Fruit fly (Drosophila melanogaster) whole organism, embryonic: Measurements from ENCODE around the gene Rtca.

Experiments
- Abd-B ChIP-seq: fragments of 200-800 bp; sonication (Bioruptor generic); optimal IDR thresholded peaks from 2 replicates; lab custom pipeline; 2018; ENCODE audit warnings: missing biosample characterization, mild to moderate bottlenecking, missing genetic modification characterization, moderate library complexity
- Awh ChIP-seq: fragments of 200-800 bp; sonication (Bioruptor generic); IDR thresholded peaks from 2 replicates; pipeline ENCODE4, ENCODE4 v1.3.6; 2022; ENCODE audit warnings: missing biosample characterization, missing genetic modification characterization
- CG10209 ChIP-seq: fragments of 200-800 bp; sonication (Bioruptor generic); optimal IDR thresholded peaks from 3 replicates; lab custom pipeline; 2017; ENCODE audit warnings: missing biosample characterization, mild to moderate bottlenecking, missing genetic modification characterization, missing genetic modification reagents
- CG10274 ChIP-seq: fragments of 200-800 bp; sonication (Bioruptor generic); optimal IDR thresholded peaks from 3 replicates; lab custom pipeline; 2017; ENCODE audit warnings: missing biosample characterization, mild to moderate bottlenecking, missing genetic modification characterization
- CG12219 ChIP-seq: fragments of 200-800 bp; sonication (Bioruptor generic); optimal IDR thresholded peaks from 3 replicates; lab custom pipeline; 2018; ENCODE audit warnings: missing biosample characterization, mild to moderate bottlenecking, missing genetic modification characterization
- CG12299 ChIP-seq: fragments of 200-800 bp; sonication (Bioruptor generic); optimal IDR thresholded peaks from 2 replicates; lab custom pipeline; 2018; ENCODE audit warnings: missing biosample characterization, mild to moderate bottlenecking, missing genetic modification characterization
- CG13123 ChIP-seq: fragments of 200-800 bp; sonication (Bioruptor generic); optimal IDR thresholded peaks from 2 replicates; lab custom pipeline; 2016; ENCODE audit warnings: missing biosample characterization, missing genetic modification characterization
- CG13296 ChIP-seq: fragments of 200-800 bp; sonication (Bioruptor generic); optimal IDR thresholded peaks from 3 replicates; lab custom pipeline; 2018; ENCODE audit warnings: missing biosample characterization, mild to moderate bottlenecking, missing genetic modification characterization
- CG14050 ChIP-seq: fragments of 200-800 bp; sonication (Bioruptor generic); IDR thresholded peaks from 3 replicates; pipeline ENCODE4 v1.3.6; 2022; ENCODE audit warnings: missing biosample characterization, missing genetic modification characterization
- CG14965 ChIP-seq: fragments of 200-800 bp; sonication (Bioruptor generic); optimal IDR thresholded peaks from 2 replicates; lab custom pipeline; 2016; ENCODE audit warnings: missing biosample characterization, missing genetic modification characterization, borderline replicate concordance
- CG15269 ChIP-seq: fragments of 200-800 bp; sonication (Bioruptor generic); optimal IDR thresholded peaks from 2 replicates; lab custom pipeline; 2018; ENCODE audit warnings: missing biosample characterization, mild to moderate bottlenecking, missing genetic modification characterization, moderate library complexity
- CG17361 ChIP-seq: fragments of 200-800 bp; sonication (Bioruptor generic); IDR thresholded peaks from 3 replicates; pipeline ENCODE4 v1.3.6; 2022; ENCODE audit warnings: missing biosample characterization, missing genetic modification characterization
- CG18262 ChIP-seq: fragments of 200-800 bp; optimal IDR thresholded peaks from 3 replicates; lab custom pipeline; 2019; ENCODE audit warnings: missing biosample characterization, mild to moderate bottlenecking, missing genetic modification characterization, moderate library complexity
- CG18599 ChIP-seq: fragments of 200-800 bp; sonication (Bioruptor generic); optimal IDR thresholded peaks from 3 replicates; lab custom pipeline; 2017; ENCODE audit warnings: missing biosample characterization, missing genetic modification characterization, mild to moderate bottlenecking, moderate library complexity, missing genetic modification reagents
- CG2120 ChIP-seq: fragments of 200-800 bp; sonication (Bioruptor generic); optimal IDR thresholded peaks from 3 replicates; lab custom pipeline; 2016; ENCODE audit warnings: missing biosample characterization, missing genetic modification characterization
- CG5953 ChIP-seq: fragments of 200-800 bp; sonication (Bioruptor generic); IDR thresholded peaks from 2 replicates; pipeline ENCODE4 v1.3.6; 2022; ENCODE audit warnings: missing biosample characterization, missing genetic modification characterization
- CG6272 ChIP-seq: fragments of 200-800 bp; sonication (Bioruptor generic); IDR thresholded peaks from 2 replicates; pipeline ENCODE4 v1.3.6; 2022; ENCODE audit warnings: missing biosample characterization, missing genetic modification characterization
- CG7357 ChIP-seq: fragments of 200-800 bp; sonication (Bioruptor generic); IDR thresholded peaks from 3 replicates; pipeline ENCODE4 v1.3.6; 2022; ENCODE audit warnings: missing biosample characterization, missing genetic modification characterization
- CG7963 ChIP-seq: fragments of 200-800 bp; sonication (Bioruptor generic); IDR thresholded peaks from 3 replicates; pipeline ENCODE4 v1.3.6; 2022; ENCODE audit warnings: missing biosample characterization, missing genetic modification characterization; ENCODE audit not compliant: partially characterized antibody
- CG9797 ChIP-seq: fragments of 200-800 bp; sonication (Bioruptor generic); optimal IDR thresholded peaks from 3 replicates; lab custom pipeline; 2018; ENCODE audit warnings: missing biosample characterization, mild to moderate bottlenecking, missing genetic modification characterization
- CG9876 ChIP-seq: fragments of 200-800 bp; sonication (Bioruptor generic); optimal IDR thresholded peaks from 2 replicates; lab custom pipeline; 2016; ENCODE audit warnings: missing biosample characterization, missing genetic modification characterization
- CHES-1-like ChIP-seq: fragments of 200-800 bp; sonication (Bioruptor generic); optimal IDR thresholded peaks from 2 replicates; lab custom pipeline; 2016; ENCODE audit warnings: missing biosample characterization, missing genetic modification characterization
- CTCF ChIP-seq: fragments of 200-800 bp; sonication (Bioruptor generic); optimal IDR thresholded peaks from 2 replicates; lab custom pipeline; 2017; ENCODE audit warnings: missing biosample characterization, mild to moderate bottlenecking, missing genetic modification characterization, moderate library complexity
- D19A ChIP-seq: fragments of 200-800 bp; optimal IDR thresholded peaks from 3 replicates; lab custom pipeline; 2019; ENCODE audit warnings: missing biosample characterization, mild to moderate bottlenecking, missing genetic modification characterization, moderate library complexity
- Dad ChIP-seq: fragments of 200-800 bp; sonication (Bioruptor generic); optimal IDR thresholded peaks from 3 replicates; lab custom pipeline; 2016; ENCODE audit warnings: missing biosample characterization, missing genetic modification characterization
- ERR ChIP-seq: fragments of 200-800 bp; sonication (Bioruptor generic); optimal IDR thresholded peaks from 2 replicates; lab custom pipeline; 2016; ENCODE audit warnings: missing biosample characterization, missing genetic modification characterization
- Fer3 ChIP-seq: fragments of 200-800 bp; sonication (Bioruptor generic); optimal IDR thresholded peaks from 2 replicates; lab custom pipeline; 2018; ENCODE audit warnings: missing biosample characterization, mild to moderate bottlenecking, missing genetic modification characterization, moderate library complexity
- H2.0 ChIP-seq: fragments of 200-800 bp; sonication (Bioruptor generic); IDR thresholded peaks from 2 replicates; pipeline ENCODE4 v1.3.6; 2022; ENCODE audit warnings: missing biosample characterization, missing genetic modification characterization
- Meics ChIP-seq: fragments of 200-800 bp; sonication (Bioruptor generic); optimal IDR thresholded peaks from 2 replicates; lab custom pipeline; 2017; ENCODE audit warnings: missing biosample characterization, mild to moderate bottlenecking, missing genetic modification characterization
- Nf-YC ChIP-seq: fragments of 200-800 bp; optimal IDR thresholded peaks from 3 replicates; lab custom pipeline; 2019; ENCODE audit warnings: missing biosample characterization, mild to moderate bottlenecking, missing genetic modification characterization, moderate library complexity
- Rx ChIP-seq: fragments of 200-800 bp; sonication (Bioruptor generic); IDR thresholded peaks from 2 replicates; pipeline ENCODE4 v1.3.6; 2022; ENCODE audit warnings: missing biosample characterization, missing genetic modification characterization
- Usf ChIP-seq: fragments of 200-800 bp; sonication (Bioruptor generic); optimal IDR thresholded peaks from 2 replicates; lab custom pipeline; 2017; ENCODE audit warnings: missing genotype, missing biosample characterization, missing genetic modification characterization
- ab ChIP-seq: fragments of 200-800 bp; sonication (Bioruptor generic); optimal IDR thresholded peaks from 2 replicates; lab custom pipeline; 2016; ENCODE audit warnings: missing biosample characterization, missing genetic modification characterization
- ase ChIP-seq: fragments of 200-800 bp; sonication (Bioruptor generic); IDR thresholded peaks from 3 replicates; pipeline ENCODE4 v1.3.6; 2022; ENCODE audit warnings: missing biosample characterization, missing genetic modification characterization
- dmrt11E ChIP-seq: fragments of 200-800 bp; sonication (Bioruptor generic); optimal IDR thresholded peaks from 3 replicates; lab custom pipeline; 2018; ENCODE audit warnings: missing biosample characterization, mild to moderate bottlenecking, missing genetic modification characterization, moderate library complexity
- dpn ChIP-seq, 2 experiments: fragments of 200-800 bp; sonication (Bioruptor generic); optimal IDR thresholded peaks; 3 replicates each; lab custom pipeline; 2016; ENCODE audit warnings: missing biosample characterization in 2 of 2, missing genetic modification characterization in 2 of 2
- dysf ChIP-seq: fragments of 200-800 bp; sonication (Bioruptor generic); IDR thresholded peaks from 3 replicates; pipeline ENCODE4 v1.3.6; 2022; ENCODE audit warnings: missing biosample characterization, missing genetic modification characterization
- eyg ChIP-seq: fragments of 200-800 bp; sonication (Bioruptor generic); optimal IDR thresholded peaks from 3 replicates; lab custom pipeline; 2016; ENCODE audit warnings: missing biosample characterization, missing genetic modification characterization
- gem ChIP-seq: fragments of 200-800 bp; sonication (Bioruptor generic); optimal IDR thresholded peaks from 2 replicates; lab custom pipeline; 2019; ENCODE audit warnings: missing biosample characterization, mild to moderate bottlenecking, missing genetic modification characterization, moderate library complexity
- gsb-n ChIP-seq: fragments of 200-800 bp; sonication (Bioruptor generic); optimal IDR thresholded peaks from 3 replicates; lab custom pipeline; 2018; ENCODE audit warnings: missing biosample characterization, mild to moderate bottlenecking, missing genetic modification characterization
- ham ChIP-seq: fragments of 200-800 bp; sonication (Bioruptor generic); IDR thresholded peaks from 2 replicates; pipeline ENCODE4 v1.3.6; 2022; ENCODE audit warnings: missing biosample characterization, missing genetic modification characterization
- hb ChIP-seq: fragments of 200-800 bp; sonication (Bioruptor generic); IDR thresholded peaks from 3 replicates; pipeline ENCODE4 v1.3.6; 2022; ENCODE audit warnings: missing biosample characterization, missing genetic modification characterization; ENCODE audit not compliant: partially characterized antibody
- nmo ChIP-seq: fragments of 200-800 bp; sonication (Bioruptor generic); optimal IDR thresholded peaks from 2 replicates; lab custom pipeline; 2018; ENCODE audit warnings: missing biosample characterization, mild to moderate bottlenecking, missing genetic modification characterization, moderate library complexity
- sisA ChIP-seq: fragments of 200-800 bp; sonication (Bioruptor generic); IDR thresholded peaks from 2 replicates; pipeline ENCODE4 v1.3.6; 2022; ENCODE audit warnings: missing biosample characterization, missing genetic modification characterization
- so ChIP-seq: fragments of 200-800 bp; sonication (Bioruptor generic); IDR thresholded peaks from 3 replicates; pipeline ENCODE4 v1.3.6; 2022; ENCODE audit warnings: missing biosample characterization, missing genetic modification characterization
- ssp ChIP-seq: fragments of 200-800 bp; sonication (Bioruptor generic); IDR thresholded peaks from 2 replicates; pipeline ENCODE4 v1.3.6; 2022; ENCODE audit warnings: missing biosample characterization, missing genetic modification characterization
- tin ChIP-seq: fragments of 200-800 bp; sonication (Bioruptor generic); optimal IDR thresholded peaks from 3 replicates; lab custom pipeline; 2016; ENCODE audit warnings: missing biosample characterization, missing genetic modification characterization
- tio ChIP-seq: fragments of 200-800 bp; sonication (Bioruptor generic); optimal IDR thresholded peaks from 2 replicates; lab custom pipeline; 2017; ENCODE audit warnings: missing biosample characterization, missing genetic modification characterization, inconsistent platforms
- ttk ChIP-seq: fragments of 200-800 bp; sonication (Bioruptor generic); IDR thresholded peaks from 2 replicates; pipeline ENCODE4 v2.1.2; 2022; ENCODE audit warnings: missing biosample characterization, missing genetic modification characterization
- zf30C ChIP-seq: fragments of 200-800 bp; sonication (Bioruptor generic); optimal IDR thresholded peaks from 3 replicates; lab custom pipeline; 2018; ENCODE audit warnings: missing biosample characterization, mild to moderate bottlenecking, missing genetic modification characterization

Gene Rtca

dm6 chrX:2123965-2124688 is 51.9 kb downstream of the Rtca start (continued):
- TF ChIP-seq CG15269 (tag; lab: Kevin White, UChicago): peak; percentile 97
- no peak for TF ChIP-seq CG7963
- TF ChIP-seq ase (GFP tag; lab: Robert Waterston, UW): peak; percentile 91
- peak; percentile 15 for TF ChIP-seq CG14965 (GFP tag; lab: Kevin White, UChicago)
- TF ChIP-seq CG10209 (GFP tag; lab: Kevin White, UChicago): peak; percentile 99
- TF ChIP-seq CG13123 (GFP tag; lab: Kevin White, UChicago): peak; percentile 87
- peak; percentile 100 for TF ChIP-seq CG18262 (tag; lab: Kevin White, UChicago)
- TF ChIP-seq CG2120 (GFP tag; lab: Kevin White, UChicago): peak; percentile 86
- peak; percentile 82 for TF ChIP-seq CG10274 (GFP tag; lab: Kevin White, UChicago)
- peak; percentile 99 for TF ChIP-seq dmrt11E
- TF ChIP-seq Nf-YC (tag; lab: Kevin White, UChicago): peak; percentile 89
- TF ChIP-seq Usf (GFP tag; lab: Kevin White, UChicago): peak; percentile 98
- TF ChIP-seq gsb-n (tag; lab: Kevin White, UChicago): peak; percentile 96
- peak; percentile 96 for TF ChIP-seq dysf (GFP tag; lab: Robert Waterston, UW)
- TF ChIP-seq CG9797: no peak
- peak; percentile 82 for TF ChIP-seq CHES-1-like (GFP tag; lab: Kevin White, UChicago)
- TF ChIP-seq eyg (GFP tag; lab: Kevin White, UChicago): peak; percentile 67
- peak; percentile 97 for TF ChIP-seq D19A (tag; lab: Kevin White, UChicago)
- TF ChIP-seq ssp (GFP tag; lab: Robert Waterston, UW): peak; percentile 87
- TF ChIP-seq ab (GFP tag; lab: Kevin White, UChicago): peak; percentile 89
- peak; percentile 71 for TF ChIP-seq ham
- peak; percentile 98 for TF ChIP-seq Meics (GFP tag; lab: Kevin White, UChicago)
- peak; percentile 55; the same call in 1 of the 3 replicates for TF ChIP-seq hb
- TF ChIP-seq CG7357 (GFP tag; lab: Robert Waterston, UW): peak; percentile 90
- TF ChIP-seq CG12219 (GFP tag; lab: Kevin White, UChicago): peak; percentile 89
- TF ChIP-seq CTCF (GFP tag; lab: Kevin White, UChicago): peak; percentile 70
- peak; percentile 99 for TF ChIP-seq gem (tag; lab: Kevin White, UChicago)
- TF ChIP-seq CG12299 (tag; lab: Kevin White, UChicago): peak; percentile 94
- peak; percentile 98 for TF ChIP-seq CG13296 (GFP tag; lab: Kevin White, UChicago)
- TF ChIP-seq Fer3 (tag; lab: Kevin White, UChicago): peak; percentile 94
- peak; percentile 35 for TF ChIP-seq zf30C (GFP tag; lab: Kevin White, UChicago)
- TF ChIP-seq CG14050 (GFP tag; lab: Robert Waterston, UW): peak; percentile 85
- TF ChIP-seq nmo: peak; percentile 99
- peak; percentile 93 for TF ChIP-seq sisA
- TF ChIP-seq CG5953 (GFP tag; lab: Robert Waterston, UW): peak; percentile 81
- peak; percentile 76 for TF ChIP-seq Dad (GFP tag; lab: Kevin White, UChicago)
- TF ChIP-seq so: peak; percentile 91; the same call in 2 of the 3 replicates
- TF ChIP-seq CG9876 (GFP tag; lab: Kevin White, UChicago): peak; percentile 66
- peak; percentile 78 for TF ChIP-seq Rx (GFP tag; lab: Robert Waterston, UW)
- peak; percentile 94 for TF ChIP-seq tio (GFP tag; lab: Kevin White, UChicago)
- peak; percentile 55 for TF ChIP-seq ttk (GFP tag; lab: Robert Waterston, UW)
- peak; percentile 85 for TF ChIP-seq H2.0
- TF ChIP-seq CG18599 (GFP tag; lab: Kevin White, UChicago): peak; percentile 98
- TF ChIP-seq dpn (GFP tag; optimal IDR thresholded peaks at IDR 0.05; lab: Kevin White, UChicago): peak; percentile 79 to 95
- TF ChIP-seq Abd-B (GFP tag; lab: Kevin White, UChicago): peak; percentile 97
- peak; percentile 79 for TF ChIP-seq Awh (GFP tag; lab: Robert Waterston, UW)
- peak; percentile 85 for TF ChIP-seq CG6272
- peak; percentile 100 for TF ChIP-seq CG17361 (GFP tag; lab: Robert Waterston, UW)
- TF ChIP-seq tin (GFP tag; lab: Kevin White, UChicago): peak; percentile 95
- TF ChIP-seq ERR (GFP tag; lab: Kevin White, UChicago): no peak
